Fruit fly (Drosophila melanogaster) S2 (cell line): ENCODE measurements around the gene Cpr100A.

Experiments
- CG8478 ChIP-seq: fragments of >200 bp; optimal IDR thresholded peaks from 2 replicates; lab custom pipeline; 2018
- CTCF ChIP-seq, 2 experiments: fragments of >200 bp; optimal IDR thresholded peaks; 2 replicates each; lab custom pipeline; 2018

dm6 chr3R:30909032-30909431 is 41.7 kb downstream of the Cpr100A start:
- TF ChIP-seq CG8478 (lab: Kevin White, UChicago) (no peak), CTCF (optimal IDR thresholded peaks at IDR 0.05; lab: Kevin White, UChicago) (no peak)
